Fruit fly (Drosophila melanogaster): ENCODE measurements around the gene CG34251.
A peak's percentile ranks its signal among the peaks of the same experiment; 100 is the strongest.

DNA sequence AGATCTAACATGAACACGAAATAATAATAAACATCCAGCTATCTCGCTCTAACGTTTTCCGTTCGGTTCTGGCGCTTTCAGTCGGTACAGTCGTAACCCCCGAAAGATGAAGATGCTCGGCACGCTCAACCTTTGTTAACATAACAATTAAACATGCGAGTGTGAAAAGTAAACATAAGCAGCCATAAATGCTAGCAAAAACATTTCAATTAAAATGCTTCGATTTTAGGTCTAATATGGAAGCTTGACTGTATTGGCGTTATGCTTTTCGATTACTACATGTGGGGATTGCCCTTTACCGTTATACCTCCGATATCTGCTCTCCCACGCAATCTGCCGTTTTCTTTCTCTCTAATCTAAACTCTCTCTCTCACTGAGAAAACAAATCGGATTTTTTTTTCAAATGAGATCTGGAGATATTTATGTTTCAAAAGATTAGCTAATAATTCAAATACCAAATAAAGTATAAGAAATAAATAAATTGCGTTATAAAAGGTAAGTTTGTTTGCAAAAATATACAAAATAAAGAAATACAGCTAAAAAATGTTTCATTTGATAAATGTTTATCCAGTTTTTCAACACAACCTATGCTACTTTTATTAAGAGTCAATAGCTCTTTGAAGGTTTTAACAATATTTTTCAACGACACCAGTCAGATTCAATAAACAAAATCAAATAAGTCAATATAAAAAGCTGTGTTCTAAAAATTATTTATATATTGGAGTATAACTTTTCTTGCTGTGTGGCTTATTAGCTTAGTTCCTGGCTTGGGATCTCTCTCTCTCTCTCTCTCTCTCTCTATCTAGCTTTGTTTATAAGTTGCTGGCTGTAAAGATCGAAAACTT is 12.8 kb upstream of the CG34251 start:
- TF ChIP-seq acj6 (GFP tag; optimal IDR thresholded peaks at IDR 0.05): peak; percentile 61
- TF ChIP-seq salr (GFP tag; optimal IDR thresholded peaks at IDR 0.05): peak in 1 of 2 experiments; percentile 45
